Worm (Caenorhabditis elegans) whole organism, L2 larva: ENCODE data around the gene nap-1.

Experiments used
- Y55F3AM.14 ChIP-seq: fragments of 200-800 bp; sonication (Bioruptor generic); optimal IDR thresholded peaks from 2 replicates; lab custom pipeline; 2018; ENCODE audit warnings: mild to moderate bottlenecking, missing genetic modification characterization, missing compliant biosample characterization
- aly-2 ChIP-seq: fragments of 150-350 bp; optimal IDR thresholded peaks from 2 replicates; lab custom pipeline; 2014; ENCODE audit warnings: missing biosample characterization, missing genetic modification characterization
- blmp-1 ChIP-seq: sonication (generic microtip); optimal IDR thresholded peaks from 2 replicates; lab custom pipeline; 2017; ENCODE audit warnings: missing genetic modification characterization, mild to moderate bottlenecking, missing compliant biosample characterization, antibody characterized with exemption, moderate library complexity; ENCODE audit not compliant: insufficient read depth
- ceh-16 ChIP-seq: fragments of 150-350 bp; optimal IDR thresholded peaks from 2 replicates; lab custom pipeline; 2014; ENCODE audit warnings: missing biosample characterization, missing genetic modification characterization
- ceh-82 ChIP-seq: fragments of 150-350 bp; optimal IDR thresholded peaks from 2 replicates; lab custom pipeline; 2014; ENCODE audit warnings: missing biosample characterization, missing genetic modification characterization
- crh-2 ChIP-seq: sonication (generic microtip); optimal IDR thresholded peaks from 2 replicates; lab custom pipeline; 2017; ENCODE audit warnings: missing biosample characterization, missing genetic modification characterization
- egl-27 ChIP-seq: sonication (generic microtip); optimal IDR thresholded peaks from 3 replicates; lab custom pipeline; 2017; ENCODE audit warnings: missing biosample characterization, missing genetic modification reagents, missing genetic modification characterization
- elt-1 ChIP-seq: fragments of 150-350 bp; optimal IDR thresholded peaks from 2 replicates; lab custom pipeline; 2014; ENCODE audit warnings: missing biosample characterization, missing genetic modification characterization
- elt-3 ChIP-seq: sonication (generic microtip); optimal IDR thresholded peaks from 2 replicates; lab custom pipeline; 2017; ENCODE audit warnings: missing biosample characterization, missing genetic modification characterization
- fos-1 ChIP-seq: fragments of 150-350 bp; optimal IDR thresholded peaks from 2 replicates; lab custom pipeline; 2014; ENCODE audit warnings: missing biosample characterization, missing genetic modification characterization
- gmeb-1 ChIP-seq: fragments of 150-350 bp; optimal IDR thresholded peaks from 2 replicates; lab custom pipeline; 2014; ENCODE audit warnings: missing biosample characterization, missing genetic modification characterization
- lin-11 ChIP-seq: fragments of 150-350 bp; sonication (generic microtip); optimal IDR thresholded peaks from 2 replicates; lab custom pipeline; 2014; ENCODE audit warnings: missing biosample characterization, missing genetic modification characterization, inconsistent platforms, mixed read lengths
- lin-39 ChIP-seq: fragments of 150-350 bp; optimal IDR thresholded peaks from 2 replicates; lab custom pipeline; 2014; ENCODE audit warnings: missing biosample characterization, missing genetic modification reagents, missing genetic modification characterization
- lsy-2 ChIP-seq, 2 experiments: fragments of 150-350 bp in 1 of 2; sonication (generic microtip) in 1 of 2; optimal IDR thresholded peaks; 2 replicates each; lab custom pipeline; 2014 to 2017; ENCODE audit warnings: missing biosample characterization in 2 of 2, missing genetic modification characterization in 2 of 2
- mab-5 ChIP-seq: fragments of 150-350 bp; optimal IDR thresholded peaks from 2 replicates; lab custom pipeline; 2014; ENCODE audit warnings: missing biosample characterization, missing genetic modification characterization
- mdl-1 ChIP-seq, 2 experiments: fragments of 150-350 bp in 1 of 2; sonication (generic microtip) in 1 of 2; optimal IDR thresholded peaks; 2 replicates each; lab custom pipeline; 2017; ENCODE audit warnings: missing biosample characterization in 2 of 2, missing genetic modification characterization in 2 of 2
- nhr-10 ChIP-seq: sonication (generic microtip); optimal IDR thresholded peaks from 2 replicates; lab custom pipeline; 2017; ENCODE audit warnings: missing biosample characterization, missing genetic modification characterization
- nhr-11 ChIP-seq: fragments of 150-350 bp; optimal IDR thresholded peaks from 2 replicates; lab custom pipeline; 2014; ENCODE audit warnings: missing biosample characterization, missing genetic modification characterization
- nhr-12 ChIP-seq: fragments of 150-350 bp; optimal IDR thresholded peaks from 2 replicates; lab custom pipeline; 2014; ENCODE audit warnings: missing biosample characterization, missing genetic modification characterization
- nhr-129 ChIP-seq: fragments of 150-350 bp; optimal IDR thresholded peaks from 2 replicates; lab custom pipeline; 2014; ENCODE audit warnings: missing biosample characterization, missing genetic modification characterization
- nhr-21 ChIP-seq: fragments of 150-350 bp; optimal IDR thresholded peaks from 2 replicates; lab custom pipeline; 2014; ENCODE audit warnings: missing biosample characterization, missing genetic modification characterization
- nhr-23 ChIP-seq: fragments of 150-350 bp; optimal IDR thresholded peaks from 2 replicates; lab custom pipeline; 2014; ENCODE audit warnings: missing biosample characterization, missing genetic modification reagents, missing genetic modification characterization
- nhr-237 ChIP-seq: fragments of 150-350 bp; optimal IDR thresholded peaks from 2 replicates; lab custom pipeline; 2014; ENCODE audit warnings: missing biosample characterization, missing genetic modification characterization
- nhr-6 ChIP-seq: fragments of 150-350 bp; optimal IDR thresholded peaks from 2 replicates; lab custom pipeline; 2014; ENCODE audit warnings: missing biosample characterization, missing genetic modification characterization
- nhr-77 ChIP-seq: fragments of 150-350 bp; optimal IDR thresholded peaks from 2 replicates; lab custom pipeline; 2014; ENCODE audit warnings: missing biosample characterization, missing genetic modification characterization
- peb-1 ChIP-seq: fragments of 150-350 bp; optimal IDR thresholded peaks from 2 replicates; lab custom pipeline; 2014; ENCODE audit warnings: missing biosample characterization, missing genetic modification characterization
- sem-4 ChIP-seq: fragments of 150-350 bp; optimal IDR thresholded peaks from 2 replicates; lab custom pipeline; 2014; ENCODE audit warnings: missing biosample characterization, missing genetic modification reagents, missing genetic modification characterization
- skn-1 ChIP-seq: sonication (generic microtip); optimal IDR thresholded peaks from 2 replicates; lab custom pipeline; 2017; ENCODE audit warnings: missing biosample characterization, missing genetic modification characterization
- sma-3 ChIP-seq: sonication (generic microtip); optimal IDR thresholded peaks from 2 replicates; lab custom pipeline; 2016; ENCODE audit warnings: missing genetic modification reagents, missing genetic modification characterization, missing compliant biosample characterization
- sma-9 ChIP-seq, 2 experiments: fragments of 150-350 bp in 1 of 2; sonication (generic microtip) in 1 of 2; optimal IDR thresholded peaks; 2 replicates each; lab custom pipeline; 2014 to 2016; ENCODE audit warnings: missing genetic modification characterization in 2 of 2, mild to moderate bottlenecking in 1 of 2, missing biosample characterization in 1 of 2, missing compliant biosample characterization in 1 of 2, missing genetic modification reagents in 1 of 2, moderate library complexity in 1 of 2
- snpc-4 ChIP-seq: fragments of 150-350 bp; optimal IDR thresholded peaks from 2 replicates; lab custom pipeline; 2014; ENCODE audit warnings: missing biosample characterization, missing genetic modification characterization
- unc-39 ChIP-seq: fragments of 150-350 bp; optimal IDR thresholded peaks from 2 replicates; lab custom pipeline; 2014; ENCODE audit warnings: missing biosample characterization, missing genetic modification characterization
- unc-55 ChIP-seq: fragments of 150-350 bp; sonication (generic microtip); optimal IDR thresholded peaks from 3 replicates; lab custom pipeline; 2014; ENCODE audit warnings: missing biosample characterization, missing genetic modification reagents, missing genetic modification characterization
- unc-62 ChIP-seq: fragments of 150-350 bp; optimal IDR thresholded peaks from 2 replicates; lab custom pipeline; 2014; ENCODE audit warnings: missing biosample characterization, missing genetic modification reagents, missing genetic modification characterization
- ztf-1 ChIP-seq: fragments of 200-800 bp; sonication (Bioruptor generic); conservative IDR thresholded peaks from 2 replicates; pipeline ENCODE4 v1.3.6; 2022; ENCODE audit warnings: missing genetic modification characterization, missing compliant biosample characterization
- ztf-4 ChIP-seq: fragments of 150-350 bp; optimal IDR thresholded peaks from 2 replicates; lab custom pipeline; 2014; ENCODE audit warnings: missing biosample characterization, missing genetic modification characterization

nap-1 gene

ce11 chrIV:8380266-8380850 is 1.2 kb upstream of the nap-1 start:
- TF ChIP-seq nhr-21 (no peak), gmeb-1 (tag; lab: Kevin White, UChicago) (no peak), lin-11 (tag; lab: Kevin White, UChicago) (no peak), nhr-129 (tag; lab: Kevin White, UChicago) (no peak), elt-3 (no peak), ztf-1 (GFP tag; lab: Robert Waterston, UW) (no peak), sem-4 (tag; lab: Kevin White, UChicago) (no peak), nhr-11 (tag; lab: Kevin White, UChicago) (no peak), ceh-82 (tag; lab: Kevin White, UChicago) (no peak), crh-2 (peak; percentile 44), sma-3 (GFP tag; lab: Kevin White, UChicago) (no peak), elt-1 (tag; lab: Kevin White, UChicago) (no peak), ztf-4 (tag; lab: Kevin White, UChicago) (no peak), mab-5 (no peak), skn-1 (no peak), nhr-10 (no peak), unc-55 (no peak), sma-9 (GFP tag; optimal IDR thresholded peaks at IDR 0.05; lab: Kevin White, UChicago) (peak; percentile 40), sma-9 (tag; optimal IDR thresholded peaks at IDR 0.05; lab: Kevin White, UChicago) (no peak), mdl-1 (tag; optimal IDR thresholded peaks at IDR 0.05; lab: Kevin White, UChicago) (no peak), blmp-1 (no peak), fos-1 (tag; lab: Kevin White, UChicago) (peak; percentile 78), snpc-4 (no peak)

- no peak for TF ChIP-seq unc-39
- no peak for TF ChIP-seq nhr-10
- no peak for TF ChIP-seq gmeb-1 (tag; lab: Kevin White, UChicago)
- TF ChIP-seq ztf-4 (tag; lab: Kevin White, UChicago) = no peak
- no peak for TF ChIP-seq nhr-6 (tag; lab: Kevin White, UChicago)
- TF ChIP-seq lin-39 (tag; lab: Kevin White, UChicago) = no peak
- no peak for TF ChIP-seq blmp-1
- TF ChIP-seq elt-1 (tag; lab: Kevin White, UChicago) = no peak
- no peak for TF ChIP-seq egl-27 (tag; lab: Kevin White, UChicago)
- TF ChIP-seq ceh-16 (tag; lab: Kevin White, UChicago) = no peak
- no peak for TF ChIP-seq snpc-4
- no peak for TF ChIP-seq nhr-237 (tag; lab: Kevin White, UChicago)
- TF ChIP-seq aly-2 (tag; lab: Kevin White, UChicago) = no peak
- no peak for TF ChIP-seq lsy-2 (tag; optimal IDR thresholded peaks at IDR 0.05; lab: Kevin White, UChicago)
- no peak for TF ChIP-seq nhr-12 (tag; lab: Kevin White, UChicago)
- no peak for TF ChIP-seq peb-1 (tag; lab: Kevin White, UChicago)
- TF ChIP-seq unc-55 = no peak
- no peak for TF ChIP-seq crh-2
- TF ChIP-seq sem-4 (tag; lab: Kevin White, UChicago) = no peak
Measured at ce11 chrIV:8379683-8380082, 564 bp upstream of the nap-1 start, which contains the start of gene praf-3. Gene praf-3 (plus strand): TSS chrIV:8379983.

- TF ChIP-seq nhr-10 (no peak), nhr-23 (tag; lab: Kevin White, UChicago) (no peak), nhr-6 (tag; lab: Kevin White, UChicago) (no peak)
- TF ChIP-seq, all 48 proteins: peak for 0
Measured at ce11 chrIV:8378280-8378679, 839 bp downstream of the nap-1 start.

- TF ChIP-seq snpc-4 (no peak), nhr-77 (no peak), unc-39 (no peak), nhr-21 (no peak), crh-2 (peak; percentile 20), sma-3 (GFP tag; lab: Kevin White, UChicago) (no peak), elt-1 (tag; lab: Kevin White, UChicago) (no peak), Y55F3AM.14 (peak; percentile 3), lin-11 (tag; lab: Kevin White, UChicago) (no peak), ceh-82 (tag; lab: Kevin White, UChicago) (no peak), unc-62 (no peak), lsy-2 (tag; optimal IDR thresholded peaks at IDR 0.05; lab: Kevin White, UChicago) (no peak)
Measured at ce11 chrIV:8377501-8377900, 1.6 kb downstream of the nap-1 start, which contains the start of gene D2096.7. Gene D2096.7 (minus strand): TSS chrIV:8377630.
